Fruit fly (Drosophila melanogaster) whole organism, embryonic: ENCODE results near the gene Npc2a.
A peak's percentile ranks its signal among the peaks of the same experiment; 100 is the strongest.

Experiments
- CG10565 ChIP-seq: fragments of 200-800 bp; sonication (Bioruptor generic); optimal IDR thresholded peaks from 3 replicates; lab custom pipeline; 2016; ENCODE audit warnings: missing biosample characterization, mild to moderate bottlenecking, missing genetic modification characterization
- CG1647 ChIP-seq: fragments of 200-800 bp; sonication (Bioruptor generic); optimal IDR thresholded peaks from 3 replicates; lab custom pipeline; 2016; ENCODE audit warnings: missing biosample characterization, missing genetic modification characterization
- Dll ChIP-seq: fragments of 200-800 bp; sonication (Bioruptor generic); IDR thresholded peaks from 4 replicates; pipeline ENCODE4 v1.3.6; 2022; ENCODE audit warnings: missing biosample characterization, missing genetic modification characterization; ENCODE audit not compliant: partially characterized antibody
- NC2β ChIP-seq: fragments of 200-800 bp; sonication (Bioruptor generic); optimal IDR thresholded peaks from 2 replicates; lab custom pipeline; 2016; ENCODE audit warnings: missing biosample characterization, missing genetic modification characterization
- gsb ChIP-seq: fragments of 200-800 bp; sonication (Bioruptor generic); IDR thresholded peaks from 2 replicates; pipeline ENCODE4 v1.3.6; 2022; ENCODE audit warnings: missing biosample characterization, missing genetic modification characterization
- insv ChIP-seq, 2 experiments: fragments of 200-800 bp; sonication (Bioruptor generic); optimal IDR thresholded peaks; 3 replicates each; lab custom pipeline; 2016 to 2018; ENCODE audit warnings: missing biosample characterization in 2 of 2, missing genetic modification characterization in 2 of 2
- klu ChIP-seq: fragments of 200-800 bp; sonication (Bioruptor generic); IDR thresholded peaks from 2 replicates; pipeline ENCODE4 v1.3.6; 2022; ENCODE audit warnings: missing biosample characterization, missing genetic modification characterization
- pfk ChIP-seq: fragments of 200-800 bp; sonication (Bioruptor generic); optimal IDR thresholded peaks from 2 replicates; lab custom pipeline; 2018; ENCODE audit warnings: missing biosample characterization, mild to moderate bottlenecking, missing genetic modification characterization, moderate library complexity
- psq ChIP-seq: fragments of 200-800 bp; sonication (Bioruptor generic); optimal IDR thresholded peaks from 2 replicates; lab custom pipeline; 2017; ENCODE audit warnings: missing biosample characterization, missing genetic modification characterization
- vvl ChIP-seq: fragments of 200-800 bp; sonication (Bioruptor generic); IDR thresholded peaks from 2 replicates; pipeline ENCODE4 v1.3.6; 2022; ENCODE audit warnings: missing biosample characterization, missing genetic modification characterization

DNA sequence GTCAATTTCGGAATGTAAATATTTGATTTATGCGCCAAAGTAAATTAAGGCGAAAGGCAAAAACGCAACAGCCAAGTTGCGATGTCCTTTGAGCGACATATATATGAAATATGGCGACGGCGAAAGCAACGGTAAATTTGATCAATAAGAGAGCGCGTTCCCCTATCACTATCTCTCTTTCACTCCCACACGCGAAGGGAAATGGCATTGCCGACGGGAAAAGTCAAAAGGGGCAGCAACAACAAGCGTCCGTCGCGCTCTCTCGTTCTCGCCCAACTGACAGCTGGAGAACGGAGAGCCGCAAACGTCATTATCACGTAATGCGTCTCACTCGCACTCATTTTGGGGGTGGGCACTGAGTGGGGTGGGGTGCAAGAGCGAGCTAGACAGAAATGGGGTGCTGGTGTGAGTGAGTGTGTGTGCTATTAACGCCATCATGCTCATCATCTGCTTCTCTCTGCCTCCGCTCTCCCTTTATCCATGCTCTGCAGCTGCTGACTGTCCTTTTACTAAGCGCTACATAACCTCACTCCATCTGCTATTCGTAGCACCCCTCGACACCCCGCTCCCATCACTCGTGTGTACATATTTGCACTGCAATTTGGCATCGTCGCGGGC, 17.7 kb upstream of the Npc2a start, which contains the start of gene erm:
- TF ChIP-seq Dll (GFP tag; lab: Robert Waterston, UW) (no peak), pfk (no peak), psq (GFP tag; lab: Kevin White, UChicago) (no peak), vvl (GFP tag; lab: Robert Waterston, UW) (peak; percentile 49; the same call in 1 of the 2 replicates), klu (no peak), CG1647 (GFP tag; lab: Kevin White, UChicago) (no peak), insv (GFP tag; optimal IDR thresholded peaks at IDR 0.05; lab: Kevin White, UChicago) (peak in 1 of 2 experiments; percentile 85), gsb (GFP tag; lab: Robert Waterston, UW) (no peak), NC2β (GFP tag; lab: Kevin White, UChicago) (no peak), CG10565 (no peak)
